Worm (Caenorhabditis elegans) whole organism, L4 larva: ENCODE data around the gene snx-1.

Experiments used
- duxl-1 ChIP-seq: sonication (generic microtip); optimal IDR thresholded peaks from 2 replicates; lab custom pipeline; 2016; ENCODE audit warnings: mild to moderate bottlenecking, missing genetic modification characterization, moderate library complexity, missing compliant biosample characterization; ENCODE audit not compliant: poor library complexity
- hif-1 ChIP-seq, 2 experiments: sonication (generic microtip); optimal IDR thresholded peaks; 2 replicates each; lab custom pipeline; 2016 to 2017; ENCODE audit warnings: missing compliant biosample characterization in 2 of 2, missing genetic modification characterization in 2 of 2, missing genetic modification reagents in 2 of 2, missing genotype in 2 of 2, mild to moderate bottlenecking in 1 of 2

DNA sequence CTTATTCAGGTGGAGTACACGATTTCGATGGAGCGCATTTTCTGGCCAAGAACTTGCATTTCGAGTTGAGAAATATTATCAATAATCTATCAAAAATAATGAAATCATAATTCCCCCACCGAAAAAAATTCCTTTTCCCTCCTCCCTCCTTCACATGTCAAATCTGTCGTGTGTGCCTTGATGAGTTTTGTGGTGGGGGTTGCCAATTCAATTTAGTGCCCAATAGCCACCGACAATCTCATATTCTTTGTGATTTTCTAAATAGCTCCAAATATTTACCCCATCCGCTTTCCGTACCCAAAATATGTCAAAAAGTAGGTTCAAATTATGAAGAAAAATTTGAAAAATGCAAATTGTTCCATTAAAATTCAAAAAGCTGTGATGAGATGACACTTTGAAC lies 33.2 kb downstream of the snx-1 start, which contains the start of gene tmc-1:
- no peak for TF ChIP-seq hif-1 (tag; optimal IDR thresholded peaks at IDR 0.05; lab: Kevin White, UChicago)
- TF ChIP-seq duxl-1 (tag; lab: Kevin White, UChicago): no peak
